Worm (Caenorhabditis elegans): Measurements from ENCODE around the gene fbxb-9.

The fbxb-9 gene

DNA sequence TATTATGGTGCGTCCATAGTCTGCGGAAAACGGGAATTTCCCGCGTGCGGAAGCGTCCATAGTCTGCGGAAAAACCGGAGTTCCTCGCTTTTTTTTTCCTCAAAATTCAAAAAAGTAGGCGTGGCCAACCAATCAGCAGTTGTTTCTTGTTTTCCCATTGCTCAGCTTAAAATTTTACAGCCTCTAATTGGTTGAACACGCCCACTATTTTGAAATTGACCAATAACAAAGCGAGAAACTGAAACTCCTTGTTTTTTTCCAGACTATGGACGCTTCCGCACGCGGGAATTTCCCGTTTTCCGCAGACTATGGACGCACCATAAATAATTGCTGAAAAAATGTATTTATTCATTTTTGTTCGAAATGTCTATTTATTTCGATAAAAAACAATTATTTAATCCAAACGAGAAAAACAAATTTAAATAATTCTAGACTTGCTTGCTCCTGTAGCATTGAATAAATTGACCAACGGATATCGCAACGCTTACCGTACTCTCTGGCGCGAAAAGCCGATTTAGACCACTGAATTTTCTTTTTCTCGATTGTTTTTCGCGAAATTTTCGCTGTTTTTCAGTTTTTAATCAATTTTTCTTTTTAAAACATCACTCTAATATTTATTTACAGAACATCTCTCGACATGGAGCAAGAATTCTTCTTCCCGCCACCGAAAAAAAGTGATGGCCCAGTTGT lies 7.8 kb downstream of the fbxb-9 start, which contains the start of gene C08F8.3:
TSS of gene C08F8.3 (plus strand) at position 620 of the 690 bp plus-strand sequence.
- TF ChIP-seq nfya-1 (tag; optimal IDR thresholded peaks at IDR 0.05): peak; percentile 37

DNA sequence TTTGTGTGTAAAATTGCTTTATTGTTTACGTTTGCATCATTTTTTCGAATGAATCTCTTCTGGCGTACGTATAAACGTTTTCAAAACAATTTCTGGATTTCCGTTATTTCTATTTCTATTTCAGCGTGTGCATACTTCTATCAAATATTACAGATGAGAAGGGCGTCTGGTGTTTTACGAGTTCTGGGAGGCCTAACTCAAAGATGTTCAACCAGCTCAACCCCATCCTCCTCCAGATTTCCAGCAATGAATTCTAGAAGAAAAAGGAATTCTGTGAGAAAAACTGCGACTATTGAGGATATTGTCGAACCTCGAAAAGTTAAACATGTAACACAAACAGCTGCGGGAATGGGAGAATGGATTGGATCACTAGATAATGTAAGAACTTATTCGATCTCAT lies 11.5 kb downstream of the fbxb-9 start, which contains the start of gene C08F8.2:
TSS of gene C08F8.2 (plus strand) at position 154 of the 400 bp plus-strand sequence.
- TF ChIP-seq K02D7.2 (tag; optimal IDR thresholded peaks at IDR 0.05): no peak
- TF ChIP-seq ztf-16 (tag; optimal IDR thresholded peaks at IDR 0.05): no peak
- no peak for TF ChIP-seq unc-55 (GFP tag; optimal IDR thresholded peaks at IDR 0.05)
- no peak for TF ChIP-seq pax-1 (tag; optimal IDR thresholded peaks at IDR 0.05)
- TF ChIP-seq ceh-48 (tag; optimal IDR thresholded peaks at IDR 0.05): no peak
- TF ChIP-seq unc-3 (GFP tag; conservative IDR thresholded peaks at IDR 0.05): no peak
- no peak for TF ChIP-seq unc-3 (tag; optimal IDR thresholded peaks at IDR 0.05)
- TF ChIP-seq hlh-8 (tag; optimal IDR thresholded peaks at IDR 0.05): no peak
- TF ChIP-seq zip-5 (tag; optimal IDR thresholded peaks at IDR 0.05): no peak
- no peak for TF ChIP-seq tbx-7 (tag; optimal IDR thresholded peaks at IDR 0.05)
- TF ChIP-seq ceh-22 (tag; optimal IDR thresholded peaks at IDR 0.05): no peak
- no peak for TF ChIP-seq syd-9 (tag; optimal IDR thresholded peaks at IDR 0.05)
- no peak for TF ChIP-seq T23F11.4 (GFP tag; optimal IDR thresholded peaks at IDR 0.05)
- no peak for TF ChIP-seq elt-2 (tag; optimal IDR thresholded peaks at IDR 0.05)
- no peak for TF ChIP-seq ceh-2 (tag; optimal IDR thresholded peaks at IDR 0.05)
- no peak for TF ChIP-seq C08G9.2 (tag; optimal IDR thresholded peaks at IDR 0.05)
- TF ChIP-seq Y22D7AL.16 (tag; optimal IDR thresholded peaks at IDR 0.05): no peak
- no peak for TF ChIP-seq ceh-45 (GFP tag; IDR thresholded peaks at IDR 0.05)
- TF ChIP-seq che-1 (tag; optimal IDR thresholded peaks at IDR 0.05): no peak

DNA sequence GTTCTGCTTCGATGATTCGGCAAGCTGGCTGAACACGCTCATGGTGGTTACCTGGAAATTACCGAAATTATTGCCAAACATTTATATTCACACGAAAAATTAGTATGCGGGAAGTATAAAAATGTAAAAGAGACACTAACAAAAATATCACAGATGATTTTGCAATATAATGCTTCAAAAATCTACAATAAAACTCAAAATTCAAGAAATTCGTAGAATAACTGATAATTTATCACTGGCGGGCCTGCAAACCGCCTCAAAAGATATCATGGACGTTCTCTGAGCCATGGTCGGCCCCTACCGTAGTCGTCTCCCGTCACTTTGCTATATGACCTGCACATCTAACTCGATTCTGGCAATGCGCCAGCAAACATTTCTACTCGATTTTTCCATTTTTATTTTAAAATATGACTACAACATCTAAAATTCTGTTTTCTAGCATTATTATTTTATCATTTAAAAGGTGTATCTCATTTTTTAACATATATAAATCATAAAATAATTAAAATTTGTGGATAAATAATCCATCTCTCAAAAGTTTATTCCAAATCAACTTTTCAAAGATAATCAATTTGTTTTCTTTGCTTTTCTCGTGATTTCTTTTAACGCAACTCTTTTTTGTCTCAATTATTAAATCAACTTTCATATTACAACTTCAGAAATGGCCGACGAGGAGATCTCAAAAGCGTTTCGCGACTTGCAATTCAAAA lies 12.7 kb downstream of the fbxb-9 start, which contains the start of the genes F01G4.6 and pfd-1:
TSS of gene F01G4.6 (minus strand) at position 51 of the 710 bp plus-strand sequence.
TSS of gene pfd-1 (plus strand) at position 660 of the 710 bp plus-strand sequence.
- no peak for TF ChIP-seq sox-4 (tag; optimal IDR thresholded peaks at IDR 0.05)
- TF ChIP-seq ceh-14 (tag; optimal IDR thresholded peaks at IDR 0.05): no peak
- peak; percentile 11 for TF ChIP-seq F13H6.1 (tag; optimal IDR thresholded peaks at IDR 0.05)
- TF ChIP-seq dve-1 (tag; optimal IDR thresholded peaks at IDR 0.05): peak; percentile 54
- TF ChIP-seq npax-4 (tag; optimal IDR thresholded peaks at IDR 0.05): no peak
- TF ChIP-seq K09A11.1 (tag; optimal IDR thresholded peaks at IDR 0.05; ENCODE audit: insufficient read depth): no peak
- TF ChIP-seq lim-6 (tag; optimal IDR thresholded peaks at IDR 0.05): no peak
- TF ChIP-seq tbx-2 (tag; optimal IDR thresholded peaks at IDR 0.05): peak; percentile 44
- TF ChIP-seq elt-4 (tag; optimal IDR thresholded peaks at IDR 0.05): no peak
- TF ChIP-seq odd-2 (tag; optimal IDR thresholded peaks at IDR 0.05): no peak
- TF ChIP-seq fkh-10 (GFP tag; optimal IDR thresholded peaks at IDR 0.05): no peak
- no peak for TF ChIP-seq eyg-1 (tag; optimal IDR thresholded peaks at IDR 0.05)
- peak; percentile 48 for TF ChIP-seq elt-2 (tag; optimal IDR thresholded peaks at IDR 0.05)
- TF ChIP-seq fkh-6 (tag; optimal IDR thresholded peaks at IDR 0.05): no peak
- TF ChIP-seq ceh-45 (GFP tag; IDR thresholded peaks at IDR 0.05): no peak
- TF ChIP-seq ceh-18 (tag; optimal IDR thresholded peaks at IDR 0.05): peak; percentile 39
- TF ChIP-seq ceh-22 (tag; optimal IDR thresholded peaks at IDR 0.05): no peak
- TF ChIP-seq zip-5 (tag; optimal IDR thresholded peaks at IDR 0.05): no peak
- TF ChIP-seq ceh-6 (GFP tag; optimal IDR thresholded peaks at IDR 0.05): no peak
- no peak for TF ChIP-seq pag-3 (tag; optimal IDR thresholded peaks at IDR 0.05; ENCODE audit: borderline replicate concordance)
- TF ChIP-seq nhr-11 (tag; optimal IDR thresholded peaks at IDR 0.05): no peak
- TF ChIP-seq ref-2 (tag; optimal IDR thresholded peaks at IDR 0.05): peak; percentile 25
- TF ChIP-seq Y22D7AL.16 (tag; optimal IDR thresholded peaks at IDR 0.05): no peak
- TF ChIP-seq unc-3 (GFP tag; conservative IDR thresholded peaks at IDR 0.05): peak; percentile 29; the same call in 1 of the 2 replicates
- no peak for TF ChIP-seq unc-3 (tag; optimal IDR thresholded peaks at IDR 0.05)
- no peak for TF ChIP-seq pha-4 (tag; optimal IDR thresholded peaks at IDR 0.05)
- TF ChIP-seq pha-2 (tag; optimal IDR thresholded peaks at IDR 0.05): no peak
- peak; percentile 46 for TF ChIP-seq unc-42 (tag; optimal IDR thresholded peaks at IDR 0.05)
- TF ChIP-seq hlh-6 (tag; optimal IDR thresholded peaks at IDR 0.05): no peak
- no peak for TF ChIP-seq tbx-7 (tag; optimal IDR thresholded peaks at IDR 0.05)
- TF ChIP-seq ceh-2 (tag; optimal IDR thresholded peaks at IDR 0.05): no peak
- no peak for TF ChIP-seq T23F11.4 (GFP tag; optimal IDR thresholded peaks at IDR 0.05)
- TF ChIP-seq ets-4 (tag; optimal IDR thresholded peaks at IDR 0.05): no peak
- TF ChIP-seq hlh-13 (GFP tag; optimal IDR thresholded peaks at IDR 0.05): no peak
- TF ChIP-seq syd-9 (tag; optimal IDR thresholded peaks at IDR 0.05): no peak
- TF ChIP-seq ceh-9 (tag; optimal IDR thresholded peaks at IDR 0.05): no peak
- no peak for TF ChIP-seq pros-1 (tag; optimal IDR thresholded peaks at IDR 0.05)

All from whole organism, late embryonic.